Fruit fly (Drosophila melanogaster): ENCODE measurements around the gene Nt5a.

Nt5a gene

dm6 chr3L:1319097-1319725, 12.0 kb upstream of the Nt5a start (continued):
- TF ChIP-seq H15 (GFP tag; IDR thresholded peaks at IDR 0.05) (peak; percentile 70), CG4854 (GFP tag; optimal IDR thresholded peaks at IDR 0.05) (peak; percentile 13), Lpt (GFP tag; optimal IDR thresholded peaks at IDR 0.05) (no peak), seq (GFP tag; IDR thresholded peaks at IDR 0.05) (peak; percentile 58; the same call in 1 of the 2 replicates), Stat92E (GFP tag; optimal IDR thresholded peaks at IDR 0.05) (no peak), CG4730 (GFP tag; IDR thresholded peaks at IDR 0.05) (peak; percentile 59), CG30403 (GFP tag; optimal IDR thresholded peaks at IDR 0.05) (peak; percentile 81), amos (GFP tag; IDR thresholded peaks at IDR 0.05; ENCODE audit: partially characterized antibody) (no peak), chm (GFP tag; IDR thresholded peaks at IDR 0.05) (peak; percentile 73), exex (tag; optimal IDR thresholded peaks at IDR 0.05) (no peak), prd (optimal IDR thresholded peaks at IDR 0.05) (no peak), prd (GFP tag; IDR thresholded peaks at IDR 0.05) (peak; percentile 85), ab (GFP tag; optimal IDR thresholded peaks at IDR 0.05) (no peak), CG13894 (tag; optimal IDR thresholded peaks at IDR 0.05) (no peak), hth (optimal IDR thresholded peaks at IDR 0.05) (no peak), klu (GFP tag; IDR thresholded peaks at IDR 0.05) (no peak), sima (GFP tag; optimal IDR thresholded peaks at IDR 0.05) (no peak), odd (GFP tag; optimal IDR thresholded peaks at IDR 0.05) (peak; percentile 72), Aef1 (GFP tag; IDR thresholded peaks at IDR 0.05) (peak; percentile 64), CG32532 (GFP tag; IDR thresholded peaks at IDR 0.05) (peak; percentile 67; the same call in 1 of the 2 replicates), Dll (GFP tag; IDR thresholded peaks at IDR 0.05; ENCODE audit: partially characterized antibody) (no peak), CG30431 (GFP tag; optimal IDR thresholded peaks at IDR 0.05) (peak; percentile 42), Xbp1 (GFP tag; optimal IDR thresholded peaks at IDR 0.05) (peak; percentile 86), CG34376 (GFP tag; optimal IDR thresholded peaks at IDR 0.05) (no peak), eyg (GFP tag; optimal IDR thresholded peaks at IDR 0.05) (peak; percentile 50), CG12942 (GFP tag; optimal IDR thresholded peaks at IDR 0.05) (peak; percentile 68), CG8944 (GFP tag; optimal IDR thresholded peaks at IDR 0.05) (peak; percentile 73), sr (GFP tag; IDR thresholded peaks at IDR 0.05) (0 out of 3 replicates have a peak, but pooled peaks have one; percentile 42), B-H1 (GFP tag; IDR thresholded peaks at IDR 0.05) (peak; percentile 73), fru (optimal IDR thresholded peaks at IDR 0.05) (no peak), mirr (GFP tag; optimal IDR thresholded peaks at IDR 0.05) (no peak), lola (GFP tag; optimal IDR thresholded peaks at IDR 0.05) (peak in 1 of 3 experiments; percentile 69), CG12219 (GFP tag; optimal IDR thresholded peaks at IDR 0.05) (peak; percentile 76), CG9932 (GFP tag; IDR thresholded peaks at IDR 0.05) (no peak), CG2678 (tag; optimal IDR thresholded peaks at IDR 0.05) (peak; percentile 83), CG10462 (GFP tag; optimal IDR thresholded peaks at IDR 0.05) (peak; percentile 68), CG12391 (tag; optimal IDR thresholded peaks at IDR 0.05) (peak; percentile 82), gfzf (GFP tag; optimal IDR thresholded peaks at IDR 0.05) (peak; percentile 2), Blimp-1 (GFP tag; optimal IDR thresholded peaks at IDR 0.05) (peak; percentile 85), nmo (GFP tag; optimal IDR thresholded peaks at IDR 0.05) (peak; percentile 85), CG1024 (GFP tag; IDR thresholded peaks at IDR 0.05) (peak; percentile 78), H2.0 (GFP tag; IDR thresholded peaks at IDR 0.05) (peak; percentile 76), CG2120 (GFP tag; optimal IDR thresholded peaks at IDR 0.05) (peak; percentile 16), CG10267 (tag; optimal IDR thresholded peaks at IDR 0.05) (peak; percentile 21), CG10543 (GFP tag; optimal IDR thresholded peaks at IDR 0.05) (no peak), fd3F (GFP tag; optimal IDR thresholded peaks at IDR 0.05) (no peak), Gsc (GFP tag; IDR thresholded peaks at IDR 0.05) (peak; percentile 42; the same call in 1 of the 2 replicates), peb (GFP tag; IDR thresholded peaks at IDR 0.05) (peak; percentile 60), CG6813 (GFP tag; optimal IDR thresholded peaks at IDR 0.05) (peak; percentile 65), CG13775 (GFP tag; optimal IDR thresholded peaks at IDR 0.05) (peak; percentile 52)
